Fruit fly (Drosophila melanogaster) whole organism, embryonic: Measurements from ENCODE around the gene CG12241.

Source experiments
- C15 ChIP-seq: fragments of 200-800 bp; sonication (Bioruptor generic); IDR thresholded peaks from 3 replicates; pipeline ENCODE4 v1.3.6; 2022; ENCODE audit warnings: missing biosample characterization, missing genetic modification characterization
- CG10274 ChIP-seq: fragments of 200-800 bp; sonication (Bioruptor generic); optimal IDR thresholded peaks from 3 replicates; lab custom pipeline; 2017; ENCODE audit warnings: missing biosample characterization, mild to moderate bottlenecking, missing genetic modification characterization
- CG11723 ChIP-seq: fragments of 200-800 bp; sonication (Bioruptor generic); optimal IDR thresholded peaks from 2 replicates; lab custom pipeline; 2017; ENCODE audit warnings: missing biosample characterization, mild to moderate bottlenecking, missing genetic modification characterization
- CG1233 ChIP-seq: fragments of 200-800 bp; sonication (Bioruptor generic); optimal IDR thresholded peaks from 4 replicates; lab custom pipeline; 2018; ENCODE audit warnings: missing biosample characterization, mild to moderate bottlenecking, missing genetic modification characterization
- CG12659 ChIP-seq: fragments of 200-800 bp; sonication (Bioruptor generic); optimal IDR thresholded peaks from 3 replicates; lab custom pipeline; 2017; ENCODE audit warnings: mild to moderate bottlenecking, missing biosample characterization, missing genetic modification reagents, missing genetic modification characterization
- CG12942 ChIP-seq: fragments of 200-800 bp; sonication (Bioruptor generic); optimal IDR thresholded peaks from 3 replicates; lab custom pipeline; 2016; ENCODE audit warnings: missing biosample characterization, missing genetic modification characterization
- CG13624 ChIP-seq: fragments of 200-800 bp; sonication (Bioruptor generic); optimal IDR thresholded peaks from 2 replicates; lab custom pipeline; 2016; ENCODE audit warnings: missing biosample characterization, missing genetic modification characterization
- CG14014 ChIP-seq: fragments of 200-800 bp; sonication (Bioruptor generic); IDR thresholded peaks from 2 replicates; pipeline ENCODE4 v1.3.6; 2022; ENCODE audit warnings: missing biosample characterization, missing genetic modification characterization
- CG14710 ChIP-seq: fragments of 200-800 bp; sonication (Bioruptor generic); optimal IDR thresholded peaks from 3 replicates; lab custom pipeline; 2019; ENCODE audit warnings: missing biosample characterization, mild to moderate bottlenecking, missing genetic modification characterization, moderate library complexity
- CG15479 ChIP-seq: fragments of 200-800 bp; sonication (Bioruptor generic); optimal IDR thresholded peaks from 3 replicates; lab custom pipeline; 2019; ENCODE audit warnings: missing biosample characterization, mild to moderate bottlenecking, missing genetic modification characterization, moderate library complexity
- CG15514 ChIP-seq: fragments of 200-800 bp; sonication (Bioruptor generic); optimal IDR thresholded peaks from 3 replicates; lab custom pipeline; 2017; ENCODE audit warnings: missing biosample characterization, missing genetic modification characterization, mild to moderate bottlenecking, moderate library complexity, missing genetic modification reagents
- CG16779 ChIP-seq: fragments of 200-800 bp; sonication (Bioruptor generic); IDR thresholded peaks from 2 replicates; pipeline ENCODE4 v1.3.6; 2022; ENCODE audit warnings: missing biosample characterization, missing genetic modification characterization
- CG16813 ChIP-seq: fragments of 200-800 bp; sonication (Bioruptor generic); IDR thresholded peaks from 3 replicates; pipeline ENCODE4 v1.3.6; 2022; ENCODE audit warnings: missing biosample characterization, missing genetic modification characterization; ENCODE audit not compliant: partially characterized antibody
- CG16863 ChIP-seq: fragments of 200-800 bp; sonication (Bioruptor generic); optimal IDR thresholded peaks from 3 replicates; lab custom pipeline; 2016; ENCODE audit warnings: missing biosample characterization, missing genetic modification characterization
- CG17359 ChIP-seq: fragments of 200-800 bp; sonication (Bioruptor generic); optimal IDR thresholded peaks from 3 replicates; lab custom pipeline; 2018; ENCODE audit warnings: missing biosample characterization, mild to moderate bottlenecking, missing genetic modification characterization, moderate library complexity
- CG4328 ChIP-seq: fragments of 200-800 bp; sonication (Bioruptor generic); optimal IDR thresholded peaks from 3 replicates; lab custom pipeline; 2017; ENCODE audit warnings: missing biosample characterization, missing genetic modification reagents, missing genetic modification characterization
- CG4730 ChIP-seq: fragments of 200-800 bp; sonication (Bioruptor generic); IDR thresholded peaks from 2 replicates; pipeline ENCODE4 v1.3.6; 2022; ENCODE audit warnings: missing biosample characterization, missing genetic modification characterization
- CG4854 ChIP-seq: fragments of 200-800 bp; sonication (Bioruptor generic); optimal IDR thresholded peaks from 2 replicates; lab custom pipeline; 2016; ENCODE audit warnings: missing biosample characterization, missing genetic modification characterization, inconsistent platforms
- CG5953 ChIP-seq: fragments of 200-800 bp; sonication (Bioruptor generic); IDR thresholded peaks from 2 replicates; pipeline ENCODE4 v1.3.6; 2022; ENCODE audit warnings: missing biosample characterization, missing genetic modification characterization
- CG6683 ChIP-seq: fragments of 200-800 bp; sonication (Bioruptor generic); optimal IDR thresholded peaks from 2 replicates; lab custom pipeline; 2017; ENCODE audit warnings: missing biosample characterization, mild to moderate bottlenecking, missing genetic modification characterization, missing genetic modification reagents
- CG8089 ChIP-seq: fragments of 200-800 bp; sonication (Bioruptor generic); optimal IDR thresholded peaks from 3 replicates; lab custom pipeline; 2016; ENCODE audit warnings: missing biosample characterization, missing genetic modification characterization
- ERR ChIP-seq: fragments of 200-800 bp; sonication (Bioruptor generic); optimal IDR thresholded peaks from 2 replicates; lab custom pipeline; 2016; ENCODE audit warnings: missing biosample characterization, missing genetic modification characterization
- Ets65A ChIP-seq: fragments of 200-800 bp; sonication (Bioruptor generic); peaks from one replicate; lab custom pipeline; 2016; ENCODE audit warnings: missing biosample characterization, missing genetic modification characterization
- Fer3 ChIP-seq: fragments of 200-800 bp; sonication (Bioruptor generic); optimal IDR thresholded peaks from 2 replicates; lab custom pipeline; 2018; ENCODE audit warnings: missing biosample characterization, mild to moderate bottlenecking, missing genetic modification characterization, moderate library complexity
- HHEX ChIP-seq: fragments of 200-800 bp; sonication (Bioruptor generic); optimal IDR thresholded peaks from 3 replicates; lab custom pipeline; 2017; ENCODE audit warnings: missing biosample characterization, mild to moderate bottlenecking, missing genetic modification characterization, missing genetic modification reagents
- HLH4C ChIP-seq: fragments of 200-800 bp; sonication (Bioruptor generic); IDR thresholded peaks from 3 replicates; pipeline ENCODE4 v1.3.6; 2022; ENCODE audit warnings: missing biosample characterization, missing genetic modification characterization; ENCODE audit not compliant: partially characterized antibody
- HLH54F ChIP-seq: fragments of 200-800 bp; sonication (Bioruptor generic); optimal IDR thresholded peaks from 3 replicates; lab custom pipeline; 2016; ENCODE audit warnings: missing biosample characterization, missing genetic modification characterization
- Hand ChIP-seq: fragments of 200-800 bp; sonication (Bioruptor generic); optimal IDR thresholded peaks from 2 replicates; lab custom pipeline; 2017; ENCODE audit warnings: mild to moderate bottlenecking, missing biosample characterization, missing genetic modification reagents, missing genetic modification characterization
- Neu2 ChIP-seq: fragments of 200-800 bp; sonication (Bioruptor generic); optimal IDR thresholded peaks from 3 replicates; lab custom pipeline; 2016; ENCODE audit warnings: missing biosample characterization, missing genetic modification characterization, borderline replicate concordance
- NfI ChIP-seq: fragments of 200-800 bp; sonication (Bioruptor generic); optimal IDR thresholded peaks from 3 replicates; lab custom pipeline; 2018; ENCODE audit warnings: missing biosample characterization, mild to moderate bottlenecking, missing genetic modification characterization, moderate library complexity
- Rx ChIP-seq: fragments of 200-800 bp; sonication (Bioruptor generic); IDR thresholded peaks from 2 replicates; pipeline ENCODE4 v1.3.6; 2022; ENCODE audit warnings: missing biosample characterization, missing genetic modification characterization
- Trl ChIP-seq, 3 experiments: fragments of >200 bp in 2 of 3; fragments of 200-800 bp in 1 of 3; sonication (Bioruptor generic) in 1 of 3; optimal IDR thresholded peaks; 2 replicates in 1 of 3; 3 replicates in 2 of 3; lab custom pipeline; 2016 to 2017; ENCODE audit warnings: missing biosample characterization in 1 of 3, missing genetic modification characterization in 1 of 3
- ato ChIP-seq: fragments of 200-800 bp; sonication (Bioruptor generic); IDR thresholded peaks from 2 replicates; pipeline ENCODE4 v1.3.6; 2022; ENCODE audit warnings: missing biosample characterization, missing genetic modification characterization; ENCODE audit not compliant: partially characterized antibody
- bowl ChIP-seq: fragments of 200-800 bp; sonication (Bioruptor generic); IDR thresholded peaks from 2 replicates; pipeline ENCODE4 v1.3.6; 2022; ENCODE audit warnings: missing biosample characterization, missing genetic modification characterization
- crol ChIP-seq: fragments of 200-800 bp; sonication (Bioruptor generic); IDR thresholded peaks from 2 replicates; pipeline ENCODE4 v1.3.6; 2022; ENCODE audit warnings: missing biosample characterization, missing genetic modification characterization
- cwo ChIP-seq: fragments of 200-800 bp; sonication (Bioruptor generic); optimal IDR thresholded peaks from 3 replicates; lab custom pipeline; 2017; ENCODE audit warnings: missing biosample characterization, missing genetic modification characterization, mild to moderate bottlenecking, moderate library complexity, missing genetic modification reagents
- fd64A ChIP-seq: fragments of 200-800 bp; sonication (Bioruptor generic); optimal IDR thresholded peaks from 3 replicates; lab custom pipeline; 2018; ENCODE audit warnings: missing biosample characterization, mild to moderate bottlenecking, missing genetic modification characterization
- grau ChIP-seq: fragments of 200-800 bp; optimal IDR thresholded peaks from 3 replicates; lab custom pipeline; 2019; ENCODE audit warnings: missing biosample characterization, mild to moderate bottlenecking, missing genetic modification characterization, moderate library complexity
- ham ChIP-seq: fragments of 200-800 bp; sonication (Bioruptor generic); IDR thresholded peaks from 2 replicates; pipeline ENCODE4 v1.3.6; 2022; ENCODE audit warnings: missing biosample characterization, missing genetic modification characterization
- hb ChIP-seq: fragments of 200-800 bp; sonication (Bioruptor generic); IDR thresholded peaks from 3 replicates; pipeline ENCODE4 v1.3.6; 2022; ENCODE audit warnings: missing biosample characterization, missing genetic modification characterization; ENCODE audit not compliant: partially characterized antibody
- luna ChIP-seq: fragments of 200-800 bp; sonication (Bioruptor generic); optimal IDR thresholded peaks from 2 replicates; lab custom pipeline; 2016; ENCODE audit warnings: missing biosample characterization, missing genetic modification characterization
- oc ChIP-seq: fragments of 200-800 bp; sonication (Bioruptor generic); optimal IDR thresholded peaks from 2 replicates; lab custom pipeline; 2018; ENCODE audit warnings: missing biosample characterization, mild to moderate bottlenecking, missing genetic modification characterization, moderate library complexity
- onecut ChIP-seq: fragments of 200-800 bp; sonication (Bioruptor generic); IDR thresholded peaks from 2 replicates; pipeline ENCODE4 v1.3.6; 2022; ENCODE audit warnings: missing biosample characterization, missing genetic modification characterization
- pum ChIP-seq: fragments of 200-800 bp; sonication (Bioruptor generic); optimal IDR thresholded peaks from 2 replicates; lab custom pipeline; 2016; ENCODE audit warnings: missing biosample characterization, missing genetic modification characterization
- sd ChIP-seq: fragments of 200-800 bp; sonication (Bioruptor generic); optimal IDR thresholded peaks from 3 replicates; lab custom pipeline; 2018; ENCODE audit warnings: missing biosample characterization, mild to moderate bottlenecking, missing genetic modification characterization, moderate library complexity
- sima ChIP-seq: fragments of 200-800 bp; sonication (Bioruptor generic); optimal IDR thresholded peaks from 2 replicates; lab custom pipeline; 2016; ENCODE audit warnings: missing biosample characterization, missing genetic modification characterization
- sisA ChIP-seq: fragments of 200-800 bp; sonication (Bioruptor generic); IDR thresholded peaks from 2 replicates; pipeline ENCODE4 v1.3.6; 2022; ENCODE audit warnings: missing biosample characterization, missing genetic modification characterization

The CG12241 gene

DNA sequence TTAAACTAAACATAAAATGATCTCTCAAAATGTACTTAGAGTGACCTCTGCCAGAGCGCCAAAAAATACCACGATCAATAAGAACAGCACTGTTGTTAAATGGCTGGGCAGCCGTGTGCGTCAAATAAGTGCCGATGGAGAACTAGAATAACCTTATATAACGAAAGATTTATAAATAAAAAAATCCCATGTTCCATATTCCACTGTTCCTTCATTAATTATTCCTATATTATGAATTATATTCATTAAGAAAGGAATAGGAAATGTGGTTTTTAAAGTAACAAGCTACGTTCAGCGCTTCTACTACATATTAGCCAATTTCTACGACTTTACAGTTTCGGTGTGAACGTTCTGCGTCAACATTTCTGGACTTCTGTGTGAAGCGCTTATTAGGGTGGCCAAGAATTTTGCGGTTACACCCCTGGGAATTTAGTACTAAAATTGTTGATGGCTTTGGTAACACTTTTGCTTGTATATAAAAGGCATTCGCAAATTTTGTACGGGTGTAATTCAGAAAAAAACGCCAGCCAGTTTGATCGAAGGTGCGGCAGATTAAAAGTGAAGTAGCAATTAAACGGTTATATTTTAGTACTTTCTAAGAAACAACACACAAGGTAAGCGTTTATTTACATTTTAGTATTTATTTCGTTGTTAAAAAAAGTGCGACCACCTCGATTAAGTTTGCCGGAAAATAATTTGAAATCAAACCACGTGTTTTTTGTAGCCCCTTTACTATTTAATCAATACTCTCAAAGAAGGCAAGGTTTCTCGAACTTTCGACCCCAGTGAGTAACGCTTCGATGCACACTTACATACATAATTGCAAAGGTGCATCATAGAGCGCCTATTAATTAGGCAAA, 23.4 kb downstream of the CG12241 start, which contains the start of the genes tefu and Hsc70-4 (continued):
- TF ChIP-seq CG13624 (peak; percentile 48), grau (tag; lab: Kevin White, UChicago) (peak; percentile 80), CG10274 (GFP tag; lab: Kevin White, UChicago) (peak; percentile 23), fd64A (GFP tag; lab: Kevin White, UChicago) (no peak), CG4328 (GFP tag; lab: Kevin White, UChicago) (no peak), CG15479 (GFP tag; lab: Kevin White, UChicago) (no peak), Hand (GFP tag; lab: Kevin White, UChicago) (no peak), hb (GFP tag; lab: Robert Waterston, UW) (no peak), CG4854 (GFP tag; lab: Kevin White, UChicago) (peak; percentile 53), HLH4C (GFP tag; lab: Robert Waterston, UW) (peak; percentile 11; the same call in 1 of the 3 replicates), CG14710 (tag; lab: Kevin White, UChicago) (peak; percentile 92), CG4730 (GFP tag; lab: Robert Waterston, UW) (peak; percentile 63), oc (tag; lab: Kevin White, UChicago) (no peak), CG12942 (GFP tag; lab: Kevin White, UChicago) (peak; percentile 76), CG15514 (GFP tag; lab: Kevin White, UChicago) (peak; percentile 74), sima (GFP tag; lab: Kevin White, UChicago) (peak; percentile 12), CG14014 (peak; percentile 61; the same call in 1 of the 2 replicates), CG5953 (GFP tag; lab: Robert Waterston, UW) (0 out of 2 replicates have a peak, but pooled peaks have one; percentile 34), CG8089 (GFP tag; lab: Kevin White, UChicago) (peak; percentile 53), cwo (GFP tag; lab: Kevin White, UChicago) (no peak), Fer3 (peak; percentile 62), CG16779 (GFP tag; lab: Robert Waterston, UW) (no peak), sd (no peak), NfI (GFP tag; lab: Kevin White, UChicago) (peak; percentile 70), C15 (GFP tag; lab: Robert Waterston, UW) (peak; percentile 55; the same call in 1 of the 3 replicates), CG6683 (GFP tag; lab: Kevin White, UChicago) (no peak), crol (no peak), CG1233 (GFP tag; lab: Kevin White, UChicago) (peak; percentile 61), sisA (peak; percentile 90), onecut (GFP tag; lab: Robert Waterston, UW) (peak; percentile 85), CG11723 (GFP tag; lab: Kevin White, UChicago) (peak; percentile 69), Ets65A (GFP tag; lab: Kevin White, UChicago) (peak; percentile 98), CG16813 (GFP tag; lab: Robert Waterston, UW) (no peak), CG16863 (GFP tag; lab: Kevin White, UChicago) (peak; percentile 29), pum (GFP tag; lab: Kevin White, UChicago) (peak; percentile 69), ato (GFP tag; lab: Robert Waterston, UW) (0 out of 2 replicates have a peak, but pooled peaks have one; percentile 17), HHEX (GFP tag; lab: Kevin White, UChicago) (peak; percentile 52), Trl (optimal IDR thresholded peaks at IDR 0.05; lab: Kevin White, UChicago) (no peak), Trl (GFP tag; optimal IDR thresholded peaks at IDR 0.05; lab: Kevin White, UChicago) (peak; percentile 47), CG17359 (tag; lab: Kevin White, UChicago) (peak; percentile 58), Neu2 (GFP tag; lab: Kevin White, UChicago) (no peak), ham (GFP tag; lab: Robert Waterston, UW) (peak; percentile 52; the same call in 1 of the 2 replicates), bowl (GFP tag; lab: Robert Waterston, UW) (no peak), ERR (GFP tag; lab: Kevin White, UChicago) (no peak), HLH54F (GFP tag; lab: Kevin White, UChicago) (peak; percentile 75), luna (GFP tag; lab: Kevin White, UChicago) (peak; percentile 47), Rx (GFP tag; lab: Robert Waterston, UW) (peak; percentile 68), CG12659 (peak; percentile 80)
